Fruit fly (Drosophila melanogaster): ENCODE data around the gene CG9117.

DNA sequence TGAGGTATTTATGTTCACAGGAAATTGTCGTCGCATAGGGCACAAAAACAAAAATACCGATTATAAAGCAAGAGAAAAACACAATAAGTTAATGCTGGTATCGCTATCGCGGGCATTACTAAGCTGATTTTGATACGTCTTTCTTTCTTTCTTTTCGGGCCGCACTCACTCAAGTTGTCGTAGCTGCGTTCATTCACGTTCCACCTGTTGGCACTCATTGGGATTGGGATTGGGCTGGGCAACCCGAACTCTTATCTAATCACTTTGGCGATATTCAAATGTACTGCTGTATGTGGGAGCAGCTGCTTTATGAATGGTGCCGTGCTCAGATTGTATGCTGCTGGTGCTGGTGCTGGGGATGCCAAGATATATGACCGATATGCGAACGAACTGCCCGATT lies 47.0 kb upstream of the CG9117 start:
- TF ChIP-seq gl (tag; optimal IDR thresholded peaks at IDR 0.05) (no peak), CG9948 (tag; optimal IDR thresholded peaks at IDR 0.05) (no peak), EcR (GFP tag; optimal IDR thresholded peaks at IDR 0.05) (no peak), Snoo (tag; optimal IDR thresholded peaks at IDR 0.05) (no peak), Ets98B (GFP tag; IDR thresholded peaks at IDR 0.05) (no peak), CG14655 (GFP tag; optimal IDR thresholded peaks at IDR 0.05) (no peak), rn (GFP tag; IDR thresholded peaks at IDR 0.05) (no peak), CG8159 (tag; optimal IDR thresholded peaks at IDR 0.05) (no peak), fd96Ca (GFP tag; IDR thresholded peaks at IDR 0.05) (no peak), Pif1B (GFP tag; optimal IDR thresholded peaks at IDR 0.05) (no peak), Pif1A (GFP tag; optimal IDR thresholded peaks at IDR 0.05) (no peak)
